Fruit fly (Drosophila melanogaster): ENCODE measurements around the gene CG2120.

CG2120 gene

dm6 chrX:8135420-8135874 lies at the start of gene CG2120, which contains the start of gene cyr:
TSS of gene CG2120 (plus strand) at chrX:8135824.
TSS of gene cyr (minus strand) at chrX:8135713.
- TF ChIP-seq noc (tag; optimal IDR thresholded peaks at IDR 0.05): no peak

dm6 chrX:8087113-8087512 lies 48.5 kb upstream of the CG2120 start, which contains the start of gene CG2256:
TSS of gene CG2256 (minus strand) at chrX:8087213.
- TF ChIP-seq noc (tag; optimal IDR thresholded peaks at IDR 0.05): no peak

DNA sequence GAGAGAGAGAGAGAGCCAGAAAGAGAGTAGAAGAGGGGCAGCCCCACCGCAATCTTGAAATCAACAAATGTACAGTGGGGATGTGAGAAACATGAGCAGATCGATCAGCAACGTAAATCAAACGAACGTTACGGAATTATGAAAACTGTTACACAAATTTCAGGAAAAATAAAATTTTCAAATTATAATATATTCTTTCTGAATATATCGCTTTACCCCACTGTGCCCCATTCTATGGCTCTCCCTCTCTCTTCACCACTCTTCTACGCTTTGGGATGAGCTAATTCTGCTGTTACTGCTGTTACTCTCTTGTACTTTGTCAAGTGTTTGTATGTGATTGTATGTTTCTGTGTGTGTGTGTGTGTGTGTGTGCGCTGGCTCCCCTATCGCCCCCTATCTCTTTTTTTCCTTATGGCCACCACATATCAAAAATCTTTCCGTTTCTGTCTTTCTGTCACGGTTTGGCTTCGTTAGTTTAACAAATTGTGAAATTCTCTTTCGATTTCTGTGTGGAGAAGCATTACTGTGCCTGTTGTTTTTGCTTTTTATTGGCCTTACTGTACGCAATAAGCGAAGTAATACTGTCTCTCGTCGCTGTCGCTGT lies 44.5 kb upstream of the CG2120 start:
- peak; percentile 90 for TF ChIP-seq noc (tag; optimal IDR thresholded peaks at IDR 0.05)

DNA sequence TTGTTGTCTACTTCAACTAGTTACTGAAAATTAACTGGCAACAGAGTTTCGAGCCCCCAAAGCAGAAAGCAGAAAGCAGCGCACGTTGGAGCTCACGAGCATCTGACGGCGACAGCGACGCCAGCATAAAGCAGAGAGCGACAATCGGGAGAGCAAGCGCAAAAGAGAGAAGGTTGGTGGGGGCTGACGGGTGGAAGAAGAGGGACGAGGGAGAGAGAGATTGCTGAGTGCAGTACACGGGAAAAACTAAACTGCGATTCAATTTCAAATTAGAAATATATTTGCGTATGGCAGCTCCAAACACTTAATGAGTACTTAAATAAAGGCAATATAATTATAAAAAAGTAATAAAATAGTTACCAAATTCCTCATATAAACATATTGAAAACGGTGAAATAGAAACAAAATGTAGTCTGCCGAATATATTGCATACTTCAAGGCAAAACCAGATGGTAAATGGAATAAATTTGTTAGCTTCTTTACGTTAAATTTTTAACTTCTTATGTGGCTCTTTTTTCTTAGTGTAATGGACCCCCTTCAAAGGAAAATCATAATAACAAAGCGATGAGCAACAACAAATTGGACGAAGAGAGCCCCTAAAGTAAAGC lies 43.4 kb upstream of the CG2120 start:
- TF ChIP-seq noc (tag; optimal IDR thresholded peaks at IDR 0.05): peak; percentile 88

DNA sequence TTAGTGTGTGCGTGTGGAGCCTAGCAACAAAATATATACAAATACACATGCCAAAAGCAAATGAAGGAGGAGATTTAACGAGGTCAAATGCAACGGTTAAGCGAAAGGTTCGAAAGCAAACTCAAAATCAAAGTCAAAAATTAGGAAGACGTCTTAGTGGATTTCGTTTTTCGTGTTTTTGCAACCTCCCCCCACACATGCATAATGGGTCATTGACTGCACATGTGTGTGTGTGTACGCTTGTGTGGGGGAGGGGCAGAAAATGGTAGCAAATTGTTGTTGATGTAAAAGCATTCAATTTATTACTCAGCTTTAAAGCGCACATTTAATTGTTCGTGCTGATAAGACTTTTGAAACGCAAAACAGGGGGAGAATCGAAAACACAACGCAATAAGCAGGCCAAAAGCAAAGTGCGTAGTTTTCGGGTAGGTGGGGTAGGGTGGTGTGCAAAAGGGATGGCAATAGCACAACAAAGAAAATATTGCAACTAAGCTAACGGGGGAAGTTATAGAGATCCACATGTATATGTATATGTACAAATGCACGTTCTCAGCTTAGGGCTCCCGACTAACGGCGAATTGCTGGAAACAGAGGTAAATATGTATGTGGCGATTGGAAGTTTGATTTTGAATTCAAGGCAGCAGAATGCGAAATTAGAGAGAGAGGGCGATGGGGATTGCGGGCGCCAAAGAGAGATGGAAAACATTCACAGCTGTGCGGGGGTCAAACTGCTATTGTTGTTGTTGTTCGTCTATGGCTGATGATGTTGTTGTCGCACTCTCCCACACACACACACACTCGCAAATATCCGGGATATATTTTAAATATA lies 42.5 kb upstream of the CG2120 start:
- peak; percentile 6 for TF ChIP-seq noc (tag; optimal IDR thresholded peaks at IDR 0.05)

dm6 chrX:8093722-8094177 lies 41.9 kb upstream of the CG2120 start, which contains the start of gene UbcE2H:
TSS of gene UbcE2H (minus strand) at chrX:8094064.
- no peak for TF ChIP-seq noc (tag; optimal IDR thresholded peaks at IDR 0.05)

DNA sequence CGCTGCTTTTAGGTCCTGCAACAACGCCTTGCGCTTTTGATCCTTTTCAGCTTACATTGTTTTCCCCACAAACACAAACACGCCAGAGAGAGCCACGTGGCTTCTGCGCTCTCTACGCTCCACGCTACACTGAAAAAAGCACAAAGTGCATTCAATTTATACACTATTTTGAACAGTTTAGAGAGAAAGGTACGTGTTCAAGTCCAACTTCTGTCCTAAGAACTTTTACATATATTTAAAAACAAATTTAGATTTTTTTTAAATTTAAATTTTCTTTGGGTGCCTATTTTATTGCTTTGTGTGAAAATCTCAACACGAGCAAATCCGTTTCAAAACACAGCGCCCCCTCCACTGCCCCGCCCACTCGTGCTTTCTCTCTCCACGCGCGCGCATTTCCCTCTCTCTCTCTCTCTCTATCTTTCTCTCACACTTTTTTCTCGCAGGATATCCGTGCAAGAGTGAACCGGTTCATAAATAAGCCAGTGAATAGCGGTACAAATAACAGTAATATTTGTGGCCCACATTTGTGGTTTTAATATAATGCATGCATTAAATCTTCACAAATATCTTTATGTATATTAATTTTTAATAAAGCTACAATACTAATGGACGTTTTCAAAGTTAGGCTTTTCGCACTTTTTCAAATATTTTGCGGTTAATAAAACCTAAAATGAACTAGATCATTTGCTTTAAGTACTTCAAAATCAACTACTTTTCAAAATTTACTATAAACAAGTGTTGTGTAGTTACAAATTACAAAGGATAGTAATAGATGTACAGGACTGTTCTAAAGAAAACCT lies 35.4 kb upstream of the CG2120 start:
- peak; percentile 14 for TF ChIP-seq noc (tag; optimal IDR thresholded peaks at IDR 0.05)

DNA sequence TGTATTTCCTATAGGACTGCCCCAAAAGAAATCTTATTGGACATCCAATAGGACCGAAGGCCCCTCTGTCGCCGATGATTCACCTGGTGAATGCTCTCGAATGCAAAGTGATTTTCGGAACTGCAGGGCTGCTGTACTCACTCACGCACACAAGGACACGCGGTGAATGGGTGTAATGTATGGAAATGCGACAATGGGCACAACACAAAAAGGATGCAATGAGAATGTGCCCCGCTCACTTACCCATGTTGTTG lies 34.9 kb upstream of the CG2120 start:
- TF ChIP-seq noc (tag; optimal IDR thresholded peaks at IDR 0.05): no peak

DNA sequence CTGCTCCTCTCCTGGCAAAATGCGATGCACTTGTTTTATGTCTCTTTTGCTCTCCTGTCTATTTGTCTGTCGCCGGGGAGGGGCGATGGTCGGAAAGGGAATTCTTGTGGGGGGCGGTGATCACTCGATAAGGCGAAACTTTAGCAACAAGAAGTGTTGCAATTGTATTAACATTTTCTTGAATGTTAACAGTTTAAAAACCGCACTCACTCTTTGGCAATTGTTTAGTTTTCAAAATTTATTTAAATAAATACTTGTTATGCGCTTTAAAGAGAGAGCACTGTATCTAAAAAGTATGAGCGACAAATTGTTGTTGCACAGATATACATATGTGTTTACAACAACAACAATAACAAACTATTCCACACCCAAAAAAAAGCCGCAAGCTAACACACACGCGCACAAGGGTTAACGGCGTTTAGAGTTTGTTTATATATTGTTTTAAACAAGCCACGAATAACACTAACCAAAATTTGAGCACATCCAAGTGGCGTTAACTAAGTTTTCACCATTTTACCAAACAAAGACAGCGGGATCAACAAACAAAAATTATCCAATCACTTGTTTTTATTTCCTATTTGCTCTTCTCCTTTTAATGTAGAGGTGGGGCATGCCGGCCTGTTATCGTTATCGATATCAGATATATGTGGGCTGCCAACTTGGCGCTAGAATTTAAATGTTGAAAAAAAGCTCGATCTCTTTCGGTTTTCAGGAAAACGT lies 34.0 kb upstream of the CG2120 start, which contains the start of gene CG2258:
TSS of gene CG2258 (minus strand) at position 617 of the 720 bp plus-strand sequence.
- TF ChIP-seq noc (tag; optimal IDR thresholded peaks at IDR 0.05): peak; percentile 92

DNA sequence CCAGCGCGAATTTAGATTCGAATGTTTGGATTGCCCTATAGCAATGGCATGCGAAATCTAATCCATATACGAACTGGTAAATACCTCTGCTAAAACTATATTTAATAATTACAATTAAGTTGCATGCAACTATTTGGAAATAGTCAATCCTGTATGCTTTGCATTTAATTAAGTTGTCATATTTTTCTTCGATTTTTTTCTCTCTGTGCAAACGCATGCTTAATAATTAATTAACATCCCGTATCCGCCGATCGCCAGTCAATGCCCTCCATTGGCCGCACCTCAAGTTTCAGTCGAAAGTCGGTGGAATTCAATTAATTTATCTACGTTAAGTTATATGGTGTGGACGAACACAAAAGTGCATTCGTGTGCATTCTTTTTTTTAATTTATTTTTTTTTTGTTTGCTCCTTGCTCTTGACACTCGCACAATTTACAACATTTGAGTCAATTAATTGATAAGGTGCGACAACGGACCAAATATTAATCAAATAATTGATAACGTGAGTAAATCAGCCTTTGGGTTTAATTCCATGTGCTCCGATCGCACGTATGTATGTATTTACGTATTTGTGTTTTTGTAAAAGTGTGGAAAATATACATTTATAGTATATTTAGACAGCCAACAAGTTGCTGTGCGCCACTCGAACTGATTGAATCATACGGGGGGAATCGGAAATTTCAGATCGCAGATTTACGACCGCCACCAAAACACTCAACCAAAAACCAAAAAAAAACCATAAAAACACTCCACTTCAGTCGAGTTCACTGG lies 29.2 kb upstream of the CG2120 start:
- peak; percentile 34 for TF ChIP-seq noc (tag; optimal IDR thresholded peaks at IDR 0.05)

- no peak for TF ChIP-seq noc (tag; optimal IDR thresholded peaks at IDR 0.05)
These were observed 27.7 kb upstream of the CG2120 start for dm6 chrX:8107936-8108335.

dm6 chrX:8110984-8111383 lies 24.6 kb upstream of the CG2120 start:
- TF ChIP-seq noc (tag; optimal IDR thresholded peaks at IDR 0.05): no peak

DNA sequence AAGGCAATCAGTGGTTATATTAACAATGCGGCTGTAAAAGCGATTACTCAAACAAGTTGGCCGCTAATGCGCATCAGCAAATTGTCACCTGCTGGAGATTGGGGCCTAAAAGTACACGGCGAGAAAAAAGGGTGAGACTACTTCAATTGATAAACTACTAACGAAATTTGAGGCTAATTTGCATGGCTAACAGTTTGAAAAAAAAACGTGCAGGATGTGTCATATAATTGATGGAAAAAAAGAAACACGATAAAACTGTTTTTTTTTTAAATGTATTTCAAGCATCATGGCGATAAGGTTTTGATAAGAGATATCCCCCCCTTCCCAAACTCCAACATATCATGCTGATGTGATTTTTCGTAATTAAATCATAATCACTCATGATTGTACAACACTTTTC lies 22.9 kb upstream of the CG2120 start:
- TF ChIP-seq noc (tag; optimal IDR thresholded peaks at IDR 0.05): peak; percentile 43

Measured in whole organism, larva.